Fruit fly (Drosophila melanogaster): Measurements from ENCODE around the gene CG32855.
A peak's percentile ranks its signal among the peaks of the same experiment; 100 is the strongest.

CG32855 gene

DNA sequence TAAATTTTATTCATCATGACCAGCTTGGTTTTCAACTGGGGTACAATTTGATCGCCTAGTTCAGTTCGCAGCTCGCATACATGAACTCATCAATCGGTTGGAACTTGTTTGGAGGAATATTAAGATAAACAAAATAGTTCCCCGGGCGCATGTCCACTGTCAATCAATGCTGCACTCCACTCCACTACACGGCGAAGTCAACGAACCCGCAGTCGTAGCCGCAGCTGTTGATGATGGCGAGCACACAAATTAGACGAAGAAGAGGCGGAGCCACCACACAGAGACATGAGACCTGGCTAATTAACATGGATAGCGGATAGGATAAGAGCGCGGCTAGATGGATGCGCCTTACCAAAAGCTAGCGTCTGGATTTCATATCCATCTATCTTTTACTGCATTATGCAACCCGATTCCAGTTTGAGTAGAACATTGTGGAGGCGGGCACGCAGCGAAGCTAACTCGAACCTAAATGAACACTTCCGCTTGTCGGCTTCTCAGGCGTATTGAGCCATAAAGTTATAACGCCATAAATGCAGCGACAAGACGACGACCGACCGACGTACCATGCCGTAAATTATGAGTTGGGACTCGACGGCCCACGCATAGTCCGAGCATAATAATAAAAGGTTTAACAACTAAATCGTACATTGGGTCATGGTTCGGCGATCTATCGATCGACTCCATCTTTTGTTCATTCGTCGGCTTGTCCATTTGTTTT, 11.3 kb upstream of the CG32855 start:
- TF ChIP-seq CG9705 (GFP tag; optimal IDR thresholded peaks at IDR 0.05): no peak
- no peak for TF ChIP-seq Vsx2 (GFP tag; optimal IDR thresholded peaks at IDR 0.05; ENCODE audit: partially characterized antibody)
- TF ChIP-seq pan (optimal IDR thresholded peaks at IDR 0.05): no peak
- TF ChIP-seq Abd-B (GFP tag; optimal IDR thresholded peaks at IDR 0.05): no peak
- TF ChIP-seq Hnf4 (GFP tag; optimal IDR thresholded peaks at IDR 0.05): no peak

DNA sequence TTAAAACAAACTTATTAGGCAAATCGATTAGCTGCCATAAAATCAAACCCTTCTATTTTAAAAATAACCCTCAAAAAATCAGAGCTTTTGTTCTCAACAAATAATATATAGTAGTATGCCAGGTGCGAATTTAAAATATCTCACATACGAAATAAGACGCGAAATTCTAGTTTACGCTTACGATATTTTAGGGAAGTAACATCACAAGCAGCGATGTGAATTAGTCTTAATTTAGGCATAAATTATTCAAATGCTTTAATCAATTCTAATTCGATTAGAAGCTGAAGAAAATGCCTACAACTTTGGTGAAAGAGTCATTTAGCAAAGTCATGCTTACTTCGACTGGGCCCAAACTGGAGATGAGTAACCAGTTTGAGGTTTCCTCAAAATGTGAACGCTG, 2.8 kb upstream of the CG32855 start, which contains the start of gene sxe2:
Gene sxe2, plus strand, starts transcription at position 301 of the 400 bp plus-strand sequence.
- no peak for TF ChIP-seq Hr78 (GFP tag; optimal IDR thresholded peaks at IDR 0.05)
- no peak for TF ChIP-seq Dfd (GFP tag; optimal IDR thresholded peaks at IDR 0.05)
- no peak for TF ChIP-seq Rel (GFP tag; optimal IDR thresholded peaks at IDR 0.05)
- no peak for TF ChIP-seq Rel (tag; optimal IDR thresholded peaks at IDR 0.05)
- no peak for TF ChIP-seq lola (GFP tag; optimal IDR thresholded peaks at IDR 0.05)
- TF ChIP-seq OdsH (GFP tag; optimal IDR thresholded peaks at IDR 0.05): no peak
- TF ChIP-seq N (GFP tag; optimal IDR thresholded peaks at IDR 0.05): no peak
- TF ChIP-seq dmrt93B (GFP tag; optimal IDR thresholded peaks at IDR 0.05): no peak
- no peak for TF ChIP-seq sage (GFP tag; optimal IDR thresholded peaks at IDR 0.05)
- TF ChIP-seq CG9705 (GFP tag; optimal IDR thresholded peaks at IDR 0.05): no peak
- TF ChIP-seq usp (GFP tag; optimal IDR thresholded peaks at IDR 0.05): no peak

DNA sequence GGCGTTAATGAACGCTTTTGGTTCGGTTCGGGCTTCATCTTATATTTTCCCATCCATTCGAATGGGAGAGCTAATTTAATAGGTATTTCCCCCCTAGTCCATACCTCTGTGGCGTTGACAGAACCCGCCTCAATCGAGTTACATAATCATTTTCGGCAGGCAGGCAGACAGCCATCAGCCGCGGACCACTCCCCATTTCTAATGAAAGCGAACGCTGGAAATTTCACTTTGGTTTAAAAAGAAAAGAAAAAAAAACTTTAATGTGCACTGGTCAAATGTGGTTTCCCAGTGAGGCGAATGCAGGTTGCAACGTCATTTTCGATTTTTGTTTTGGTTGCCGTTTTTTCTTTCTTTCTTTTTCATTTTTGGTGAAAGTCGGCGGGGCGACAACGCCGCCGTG, 1.6 kb upstream of the CG32855 start:
- TF ChIP-seq sage (GFP tag; optimal IDR thresholded peaks at IDR 0.05) (no peak), brk (GFP tag; optimal IDR thresholded peaks at IDR 0.05) (no peak), woc (GFP tag; optimal IDR thresholded peaks at IDR 0.05) (no peak), dl (GFP tag; optimal IDR thresholded peaks at IDR 0.05; ENCODE audit: insufficient read depth in 1 of 2, partially characterized antibody in 2 of 2) (no peak), Rel (GFP tag; optimal IDR thresholded peaks at IDR 0.05) (no peak), Rel (tag; optimal IDR thresholded peaks at IDR 0.05) (no peak)

DNA sequence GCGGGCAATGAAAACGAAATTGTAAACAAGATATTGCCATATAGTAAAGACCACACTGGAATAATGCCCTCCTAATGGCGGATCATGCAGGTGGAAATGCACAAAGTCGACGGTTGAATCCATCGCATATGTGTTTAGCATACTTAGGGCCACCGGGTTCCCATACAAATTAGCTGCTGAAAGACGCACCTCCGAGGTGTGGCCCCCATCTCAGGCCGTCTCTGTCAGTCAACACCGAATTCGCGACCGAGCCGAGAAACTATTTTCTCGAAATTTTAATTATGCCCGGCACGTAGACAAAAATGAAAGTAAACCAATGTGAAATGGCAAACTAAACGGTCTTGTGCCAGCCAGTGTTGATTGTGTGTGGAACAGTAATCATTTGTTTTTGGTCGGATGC, 2.5 kb downstream of the CG32855 start:
- TF ChIP-seq Myc (optimal IDR thresholded peaks at IDR 0.05) (no peak), CG32264 (GFP tag; optimal IDR thresholded peaks at IDR 0.05) (no peak), ey (GFP tag; optimal IDR thresholded peaks at IDR 0.05) (no peak), GATAd (GFP tag; optimal IDR thresholded peaks at IDR 0.05) (no peak)

DNA sequence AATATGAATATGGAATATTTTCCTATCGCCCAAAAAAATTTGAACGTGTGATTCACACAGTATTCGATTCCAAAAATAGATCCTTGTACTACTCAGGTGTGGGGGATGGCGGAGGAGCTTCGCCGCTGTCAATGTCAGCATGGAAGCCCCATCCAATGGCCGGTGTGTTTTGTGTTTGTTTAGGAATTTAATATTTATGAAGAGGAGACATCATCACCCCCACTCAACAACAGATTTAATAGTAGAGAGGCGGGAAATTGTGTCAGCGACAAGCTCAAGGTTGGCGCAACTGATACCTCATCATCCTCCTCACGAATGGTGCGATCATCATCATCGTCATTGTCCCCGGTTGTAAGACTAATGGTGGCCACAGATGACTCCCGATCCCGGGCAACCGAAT, 6.7 kb downstream of the CG32855 start:
- TF ChIP-seq Hr83 (GFP tag; optimal IDR thresholded peaks at IDR 0.05; ENCODE audit: poor library complexity, severe bottlenecking) (no peak), woc (GFP tag; optimal IDR thresholded peaks at IDR 0.05) (no peak), Rel (GFP tag; optimal IDR thresholded peaks at IDR 0.05) (no peak), Rel (tag; optimal IDR thresholded peaks at IDR 0.05) (no peak), sage (GFP tag; optimal IDR thresholded peaks at IDR 0.05) (no peak), psq (GFP tag; optimal IDR thresholded peaks at IDR 0.05) (no peak), OdsH (GFP tag; optimal IDR thresholded peaks at IDR 0.05) (no peak), foxo (GFP tag; optimal IDR thresholded peaks at IDR 0.05) (no peak), tai (GFP tag; optimal IDR thresholded peaks at IDR 0.05) (no peak), Sp1 (GFP tag; optimal IDR thresholded peaks at IDR 0.05) (no peak), HLH106 (tag; optimal IDR thresholded peaks at IDR 0.05) (no peak), Hr78 (GFP tag; optimal IDR thresholded peaks at IDR 0.05) (no peak)

DNA sequence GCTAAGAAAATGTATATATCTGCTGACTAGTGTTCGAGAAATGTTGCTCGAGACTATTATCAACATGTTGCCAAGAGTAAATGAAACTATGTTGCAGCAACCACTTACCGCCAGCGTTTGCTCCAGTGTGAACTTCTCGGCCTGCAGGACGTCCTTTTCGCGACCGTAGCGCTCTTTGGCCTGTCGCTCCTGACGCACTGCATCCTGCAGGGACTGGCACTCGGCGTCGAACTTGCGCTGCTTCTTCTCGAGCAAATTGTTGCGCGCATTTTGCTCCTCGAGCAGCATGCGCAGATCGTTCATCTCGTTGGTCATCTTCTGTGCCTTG, 8.2 kb downstream of the CG32855 start:
- peak; percentile 45 for TF ChIP-seq woc (GFP tag; optimal IDR thresholded peaks at IDR 0.05)
- no peak for TF ChIP-seq rgr (GFP tag; optimal IDR thresholded peaks at IDR 0.05)
- TF ChIP-seq Dfd (GFP tag; optimal IDR thresholded peaks at IDR 0.05): no peak
- no peak for TF ChIP-seq dmrt93B (GFP tag; optimal IDR thresholded peaks at IDR 0.05)
- TF ChIP-seq dl (GFP tag; optimal IDR thresholded peaks at IDR 0.05; ENCODE audit: insufficient read depth in 1 of 2, partially characterized antibody in 2 of 2): no peak
- TF ChIP-seq ey (GFP tag; optimal IDR thresholded peaks at IDR 0.05): no peak

Data from whole organism, wandering third instar larva.